Worm (Caenorhabditis elegans) whole organism, L4/young adult: ENCODE data around the gene F16H6.9.
"Not testable (repeated sequence)": the region's sequence is repeated elsewhere in the genome, so short reads cannot be mapped to it uniquely, and the experiment has no call there.

Source experiments
- W03F9.2 ChIP-seq: fragments of 150-350 bp; optimal IDR thresholded peaks from 2 replicates; lab custom pipeline; 2014; ENCODE audit warnings: missing biosample characterization, missing genetic modification characterization
- dao-5 ChIP-seq: sonication (generic microtip); optimal IDR thresholded peaks from 2 replicates; lab custom pipeline; 2016; ENCODE audit warnings: missing genotype, missing genetic modification characterization, moderate library complexity, missing compliant biosample characterization
- him-1 ChIP-seq: sonication (generic microtip); optimal IDR thresholded peaks from 2 replicates; lab custom pipeline; 2016; ENCODE audit warnings: missing genotype, missing genetic modification reagents, missing genetic modification characterization, missing compliant biosample characterization

The F16H6.9 gene

DNA sequence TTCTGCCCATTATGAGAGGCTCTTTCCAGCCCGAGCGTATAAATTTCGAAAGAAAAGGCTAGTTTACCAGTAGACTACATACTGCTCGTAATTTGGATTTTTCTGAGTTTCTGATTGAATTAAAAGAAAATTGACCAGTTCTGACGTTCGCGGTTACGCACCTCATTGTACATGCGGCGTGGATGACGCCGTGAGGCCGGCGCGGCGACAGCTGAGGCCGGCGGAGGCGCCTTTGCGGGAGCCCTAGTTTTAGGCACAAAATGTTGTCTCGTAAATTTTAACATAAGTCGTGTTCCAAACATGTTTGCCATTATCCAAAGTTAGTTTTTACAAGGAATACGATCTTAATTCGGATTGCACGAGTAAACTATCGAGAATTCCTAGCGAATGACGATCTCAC is at the start of gene F16H6.9:
Gene F16H6.9 (plus strand): TSS at position 301 of the 400 bp plus-strand sequence.
- not testable (repeated sequence) for TF ChIP-seq dao-5; him-1 (tag; lab: Kevin White, UChicago); W03F9.2 (tag; lab: Kevin White, UChicago)

DNA sequence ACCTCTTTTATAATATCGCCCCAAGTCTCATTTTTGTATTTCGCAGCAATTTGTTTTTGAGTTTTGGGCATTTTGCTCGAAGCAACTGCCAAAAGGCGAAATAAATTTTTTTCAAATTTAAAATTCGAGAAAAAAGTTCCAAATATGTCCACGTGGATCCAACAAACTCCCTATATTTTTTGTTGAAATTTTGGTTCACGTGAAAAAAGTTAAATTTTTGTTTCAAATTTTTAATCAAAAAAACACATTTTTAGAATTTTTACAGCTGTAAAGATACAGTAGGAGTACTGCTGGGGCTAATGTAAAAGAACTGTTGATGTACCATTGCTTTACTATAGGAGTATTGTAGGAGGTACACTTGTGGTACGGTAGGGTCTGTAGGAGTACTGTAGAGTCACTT is 49.7 kb upstream of the F16H6.9 start, which contains the start of gene C14A6.6:
Gene C14A6.6 (minus strand): TSS at position 101 of the 400 bp plus-strand sequence.
- TF ChIP-seq him-1 (tag; lab: Kevin White, UChicago) = no peak
- TF ChIP-seq W03F9.2 (tag; lab: Kevin White, UChicago) = no peak
- TF ChIP-seq dao-5 = no peak

DNA sequence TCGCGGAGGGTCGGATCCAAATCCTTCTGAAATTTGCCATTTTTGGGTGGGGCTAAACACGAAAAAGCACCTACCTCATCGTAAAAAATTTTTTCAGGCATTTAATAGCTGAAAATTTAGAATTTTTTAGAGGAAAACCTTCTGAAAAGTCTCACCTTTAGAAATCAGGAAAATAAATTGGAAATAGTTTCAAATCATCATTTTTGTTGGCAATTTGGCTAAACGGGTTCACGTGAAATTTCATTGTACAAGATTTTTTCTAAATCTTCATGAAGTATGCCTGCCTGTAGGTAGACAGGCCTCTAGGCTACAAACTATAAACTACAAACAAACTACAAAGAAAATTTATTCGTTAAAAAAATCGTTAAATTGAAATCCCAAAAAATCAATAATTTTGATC is 48.6 kb upstream of the F16H6.9 start, which contains the start of gene C14A6.7:
Gene C14A6.7 (minus strand): TSS at position 101 of the 400 bp plus-strand sequence.
- TF ChIP-seq dao-5 (no peak), him-1 (tag; lab: Kevin White, UChicago) (no peak), W03F9.2 (tag; lab: Kevin White, UChicago) (no peak)

DNA sequence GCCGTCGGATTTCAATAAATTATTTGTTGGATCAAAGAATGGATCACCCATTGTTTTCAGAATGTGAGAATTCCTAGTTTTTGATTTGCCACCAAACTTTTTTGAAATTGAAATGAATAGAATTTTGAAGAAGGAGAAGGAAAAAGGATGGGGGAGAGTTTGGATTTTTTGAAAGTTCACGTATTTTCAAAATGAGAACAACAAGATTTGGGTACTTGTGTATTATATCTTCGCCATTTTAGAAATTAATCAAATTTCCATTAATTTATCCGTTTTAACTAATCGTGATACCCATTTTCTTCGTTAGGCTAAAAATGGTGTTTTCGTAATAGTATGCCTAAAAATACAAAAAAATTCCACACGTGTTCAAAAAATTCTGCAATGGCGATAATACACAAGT is 45.3 kb upstream of the F16H6.9 start, which contains the start of gene C14A6.8:
Gene C14A6.8 (minus strand): TSS at position 101 of the 400 bp plus-strand sequence.
- TF ChIP-seq W03F9.2 (tag; lab: Kevin White, UChicago) = no peak
- TF ChIP-seq him-1 (tag; lab: Kevin White, UChicago) = no peak
- no peak for TF ChIP-seq dao-5

DNA sequence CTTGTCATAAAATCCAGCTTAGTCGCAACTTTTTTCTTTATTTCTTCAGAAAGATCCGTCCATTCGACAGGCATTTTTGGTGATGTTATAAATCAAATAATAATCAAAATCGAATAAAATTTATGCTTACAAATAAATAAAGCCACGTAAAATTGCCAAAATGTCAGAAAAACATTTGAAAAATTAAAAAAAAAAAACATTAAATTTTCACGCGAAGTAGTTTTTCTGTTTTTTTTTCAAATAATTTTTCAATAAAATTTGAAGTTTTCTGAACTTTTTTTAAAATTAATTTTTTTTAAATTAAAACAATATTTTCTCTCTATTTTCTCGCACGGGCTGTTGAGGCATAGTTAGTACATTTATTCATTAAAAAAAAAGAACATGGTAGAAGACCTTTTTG is 38.2 kb upstream of the F16H6.9 start, which contains the start of gene C31G12.4:
Gene C31G12.4 (minus strand): TSS at position 101 of the 400 bp plus-strand sequence.
- TF ChIP-seq W03F9.2 (tag; lab: Kevin White, UChicago) (no peak), dao-5 (no peak), him-1 (tag; lab: Kevin White, UChicago) (no peak)

DNA sequence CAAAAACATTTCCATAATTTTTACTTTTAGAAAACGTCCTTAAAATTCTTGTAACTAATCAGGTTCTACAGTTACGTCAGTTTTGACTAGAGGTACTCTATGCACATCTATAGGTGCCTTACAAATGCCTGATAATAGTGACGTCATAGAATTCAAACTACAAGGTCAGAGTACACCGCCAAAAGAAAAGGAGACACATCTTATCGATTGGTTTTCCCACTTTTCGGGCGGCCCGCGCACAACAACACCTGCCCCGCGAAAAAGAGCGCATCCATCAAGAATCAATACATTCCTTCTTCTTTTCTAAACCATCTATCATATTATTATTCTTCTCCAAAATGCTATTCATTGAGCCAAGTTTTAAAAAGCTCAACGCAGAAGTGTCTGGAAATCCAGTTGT is 37.2 kb upstream of the F16H6.9 start, which contains the start of gene C31G12.1:
Gene C31G12.1 (plus strand): TSS at position 301 of the 400 bp plus-strand sequence.
- TF ChIP-seq him-1 (tag; lab: Kevin White, UChicago) = no peak
- no peak for TF ChIP-seq W03F9.2 (tag; lab: Kevin White, UChicago)
- TF ChIP-seq dao-5 = no peak

DNA sequence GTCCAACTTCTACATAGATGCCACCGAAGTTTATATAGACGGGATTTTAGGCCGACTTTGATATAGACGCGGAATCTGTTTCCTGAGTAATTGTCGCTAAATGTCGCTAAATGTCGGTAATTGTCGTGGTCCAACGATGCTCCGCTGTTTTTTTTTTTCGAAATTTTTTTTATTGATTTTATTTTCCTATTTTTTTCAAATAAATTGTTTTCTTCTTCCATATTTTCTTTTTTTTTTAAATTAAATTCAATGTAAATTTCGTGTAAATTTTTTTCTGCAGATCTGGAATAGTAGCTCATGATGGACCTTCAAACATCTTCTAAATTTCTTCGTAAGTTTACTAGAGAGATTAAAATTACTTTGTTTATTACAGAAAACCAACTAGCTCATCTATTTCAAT is 32.0 kb upstream of the F16H6.9 start, which contains the start of gene C31G12.3:
Gene C31G12.3 (plus strand): TSS at position 301 of the 400 bp plus-strand sequence.
- TF ChIP-seq W03F9.2 (tag; lab: Kevin White, UChicago) (no peak), him-1 (tag; lab: Kevin White, UChicago) (no peak), dao-5 (no peak)

DNA sequence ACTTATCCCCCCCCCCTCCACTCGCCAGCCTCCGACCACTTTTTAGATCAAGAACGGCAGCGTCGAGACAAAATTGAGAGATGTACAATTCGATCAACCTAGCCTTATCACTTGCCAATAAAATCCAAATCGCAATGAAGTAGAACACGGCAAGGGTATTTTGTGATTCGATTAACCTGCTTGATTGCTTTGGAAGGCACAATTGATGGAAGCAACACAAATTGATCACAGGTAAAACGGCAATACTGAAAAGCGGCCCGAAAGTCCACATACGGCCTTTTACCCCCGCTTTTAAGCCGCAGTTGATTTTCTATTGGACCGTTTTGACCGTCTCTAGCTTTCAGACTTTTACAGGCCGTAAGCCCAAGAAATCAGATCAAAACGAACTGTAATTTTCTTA is 28.6 kb upstream of the F16H6.9 start, which contains the start of gene clec-245:
Gene clec-245 (minus strand): TSS at position 101 of the 400 bp plus-strand sequence.
- TF ChIP-seq him-1 (tag; lab: Kevin White, UChicago) (no peak), W03F9.2 (tag; lab: Kevin White, UChicago) (no peak), dao-5 (no peak)

DNA sequence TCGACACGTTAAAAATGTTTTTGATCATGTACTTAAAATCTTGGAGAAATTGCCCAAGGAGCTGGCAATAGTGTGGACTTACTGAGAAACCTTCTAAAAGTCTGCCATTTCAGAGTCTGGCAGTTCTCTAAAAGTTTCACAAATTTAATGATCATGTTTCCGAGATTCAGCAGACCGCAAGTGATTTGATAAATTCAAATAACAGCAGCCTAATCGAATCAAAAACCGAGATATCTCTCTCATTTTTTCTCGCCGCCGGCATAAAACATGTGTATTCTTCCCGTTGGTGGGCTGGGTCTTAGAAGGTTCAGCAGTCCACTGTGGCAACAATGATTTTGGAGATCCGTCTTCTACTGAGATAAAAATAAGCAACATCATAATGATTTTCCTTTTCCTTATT is 27.7 kb upstream of the F16H6.9 start, which contains the start of gene clec-246:
Gene clec-246 (plus strand): TSS at position 301 of the 400 bp plus-strand sequence.
- no peak for TF ChIP-seq W03F9.2 (tag; lab: Kevin White, UChicago)
- TF ChIP-seq dao-5 = no peak
- no peak for TF ChIP-seq him-1 (tag; lab: Kevin White, UChicago)

DNA sequence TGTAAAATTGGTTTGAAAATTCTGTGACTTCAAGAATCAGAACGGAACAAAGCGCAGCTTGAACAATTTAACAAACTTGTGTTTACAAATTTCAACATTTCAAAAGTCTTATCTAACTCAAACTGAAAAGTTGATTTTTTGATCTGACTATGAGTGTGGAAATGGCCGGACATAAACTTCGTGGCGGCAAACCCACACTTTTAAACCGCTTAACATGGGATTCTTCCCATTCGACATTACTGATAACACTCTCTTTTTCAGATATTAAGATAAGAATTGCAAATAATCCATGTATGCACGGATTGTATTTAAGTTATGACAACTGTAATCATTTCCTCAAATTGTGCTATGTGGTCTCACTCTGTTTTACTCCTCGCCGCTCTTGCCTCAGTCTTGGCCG is 25.8 kb upstream of the F16H6.9 start, which contains the start of gene clec-42:
Gene clec-42 (plus strand): TSS at position 285 of the 400 bp plus-strand sequence.
- TF ChIP-seq dao-5 = no peak
- TF ChIP-seq W03F9.2 (tag; lab: Kevin White, UChicago) = no peak
- TF ChIP-seq him-1 (tag; lab: Kevin White, UChicago) = no peak

DNA sequence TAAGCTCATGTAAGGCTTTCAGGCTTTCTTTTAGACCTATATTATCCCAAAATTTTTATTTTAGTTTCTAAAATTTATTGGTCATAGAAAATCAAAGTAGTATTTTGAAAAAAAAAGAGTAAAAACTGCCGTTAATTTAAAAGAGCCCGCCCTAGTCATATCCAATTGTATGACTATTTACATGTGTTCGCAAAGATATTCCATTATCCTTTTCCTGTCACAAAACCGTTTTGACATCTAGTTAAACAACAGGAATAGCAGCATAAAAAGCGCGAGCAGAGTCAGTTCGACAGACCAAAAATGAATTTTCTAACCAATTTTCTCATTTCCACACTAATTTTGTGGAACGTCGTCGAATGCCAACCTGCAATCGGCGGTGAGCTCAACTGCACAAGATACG is 21.9 kb upstream of the F16H6.9 start, which contains the start of gene F16H6.3:
Gene F16H6.3 (plus strand): TSS at position 301 of the 400 bp plus-strand sequence.
- TF ChIP-seq dao-5 (no peak), him-1 (tag; lab: Kevin White, UChicago) (no peak), W03F9.2 (tag; lab: Kevin White, UChicago) (no peak)

DNA sequence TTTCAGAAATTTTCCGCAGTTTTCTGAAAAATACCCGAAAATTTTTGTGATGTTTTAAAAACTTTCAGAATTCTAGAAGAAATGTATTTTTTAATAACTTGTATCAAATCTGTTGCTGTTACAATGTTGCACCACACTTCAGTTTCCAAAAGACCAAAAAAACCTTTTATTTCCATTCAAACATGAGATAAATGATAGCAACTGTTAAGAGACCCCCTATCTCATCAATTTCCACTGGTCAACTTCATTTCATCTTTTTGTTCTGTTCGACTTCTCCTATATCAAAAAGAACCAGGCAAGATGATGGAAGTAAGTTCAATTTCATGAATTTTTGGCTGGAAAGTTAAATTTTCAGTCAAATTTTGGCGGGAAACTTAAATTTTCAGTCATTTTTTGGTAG is 18.5 kb upstream of the F16H6.9 start, which contains the start of gene F16H6.4:
Gene F16H6.4 (plus strand): TSS at position 301 of the 400 bp plus-strand sequence.
- TF ChIP-seq dao-5 (no peak), him-1 (tag; lab: Kevin White, UChicago) (no peak), W03F9.2 (tag; lab: Kevin White, UChicago) (no peak)

DNA sequence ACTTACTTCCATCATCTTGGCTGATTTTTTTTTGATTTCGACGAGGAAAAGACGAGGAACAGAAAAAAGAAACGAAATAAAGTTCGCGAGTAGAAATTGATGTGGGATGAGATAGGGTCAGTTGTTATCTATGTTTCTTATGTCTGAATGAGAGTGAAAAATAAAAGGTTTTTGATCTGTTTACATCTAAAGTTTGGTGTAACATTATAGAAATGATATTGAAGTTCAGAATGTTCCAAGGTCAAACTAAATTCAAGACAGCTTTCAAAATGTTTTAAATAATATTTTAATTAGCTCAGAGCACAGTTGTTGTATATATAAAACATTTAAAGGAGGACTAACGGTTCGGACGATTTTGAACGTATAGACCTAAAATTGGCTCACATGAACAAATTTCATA is 7.8 kb upstream of the F16H6.9 start, which contains the start of gene F16H6.7:
Gene F16H6.7 (minus strand): TSS at position 101 of the 400 bp plus-strand sequence.
- TF ChIP-seq him-1 (tag; lab: Kevin White, UChicago) (no peak), W03F9.2 (tag; lab: Kevin White, UChicago) (no peak), dao-5 (no peak)

DNA sequence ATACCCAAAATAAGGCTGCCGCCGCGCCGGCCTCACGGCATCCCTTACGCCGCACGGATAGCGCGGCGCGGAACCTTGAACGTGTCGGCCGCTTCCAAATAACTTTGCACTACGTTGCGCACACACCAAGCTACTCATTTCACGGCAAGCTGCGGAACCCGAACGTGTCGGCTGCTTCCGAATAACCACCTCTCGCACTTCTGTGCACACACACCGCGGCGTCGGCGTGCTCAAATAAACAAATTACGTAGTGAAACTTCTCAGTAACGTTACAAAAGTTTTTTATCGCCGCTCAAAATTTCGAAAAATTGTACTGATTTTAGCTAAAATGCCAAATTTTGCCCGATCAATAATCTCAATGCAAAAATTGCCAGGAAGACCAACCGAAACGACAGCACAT is 4.0 kb upstream of the F16H6.9 start:
- TF ChIP-seq W03F9.2 (tag; lab: Kevin White, UChicago) (no peak), dao-5 (no peak), him-1 (tag; lab: Kevin White, UChicago) (no peak)
